Fruit fly (Drosophila melanogaster): ENCODE measurements around the gene Amt.

The Amt gene

DNA sequence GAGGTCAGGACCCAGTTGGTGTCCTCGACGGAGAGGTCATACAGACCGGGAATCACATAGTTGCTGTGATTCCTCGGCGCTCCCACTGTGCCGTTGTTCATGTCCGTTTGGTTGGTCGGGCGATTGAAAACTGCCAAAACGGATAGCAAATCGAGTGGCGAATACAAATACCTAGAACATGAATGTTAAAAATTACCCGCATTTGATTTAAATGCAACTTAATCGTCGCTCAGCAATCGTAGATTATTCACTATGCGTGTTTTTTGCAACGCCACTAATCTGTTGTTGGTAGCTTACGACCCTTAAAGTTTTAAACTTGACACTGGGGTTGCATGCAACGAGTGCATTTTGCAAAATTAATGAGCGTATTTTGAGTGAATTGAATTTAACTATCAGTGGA, at the start of gene Amt:
Amt (minus strand) TSS at position 101 of the 400 bp plus-strand sequence.
- TF ChIP-seq CG8478 (optimal IDR thresholded peaks at IDR 0.05): no peak
- no peak for TF ChIP-seq CTCF (optimal IDR thresholded peaks at IDR 0.05)

DNA sequence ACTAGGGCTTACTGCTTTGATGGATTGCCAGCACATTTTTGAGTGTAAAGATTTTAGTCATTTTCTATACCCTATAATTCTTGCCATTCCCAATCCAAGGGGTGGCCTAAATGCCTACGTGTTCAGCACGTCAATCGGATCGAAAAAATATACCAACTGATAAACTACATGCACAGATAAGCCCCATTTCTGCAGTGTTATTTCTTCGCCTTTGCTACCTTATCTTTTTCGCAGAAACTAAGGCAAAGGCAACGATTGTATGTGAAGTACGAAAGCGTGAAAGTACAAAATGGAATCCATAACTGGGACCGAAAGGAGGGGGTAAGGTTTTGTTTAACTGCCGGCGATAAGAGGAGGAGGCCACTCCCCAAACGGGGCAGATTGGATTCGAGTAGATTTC, 49.0 kb upstream of the Amt start:
- no peak for TF ChIP-seq CG8478 (optimal IDR thresholded peaks at IDR 0.05)

DNA sequence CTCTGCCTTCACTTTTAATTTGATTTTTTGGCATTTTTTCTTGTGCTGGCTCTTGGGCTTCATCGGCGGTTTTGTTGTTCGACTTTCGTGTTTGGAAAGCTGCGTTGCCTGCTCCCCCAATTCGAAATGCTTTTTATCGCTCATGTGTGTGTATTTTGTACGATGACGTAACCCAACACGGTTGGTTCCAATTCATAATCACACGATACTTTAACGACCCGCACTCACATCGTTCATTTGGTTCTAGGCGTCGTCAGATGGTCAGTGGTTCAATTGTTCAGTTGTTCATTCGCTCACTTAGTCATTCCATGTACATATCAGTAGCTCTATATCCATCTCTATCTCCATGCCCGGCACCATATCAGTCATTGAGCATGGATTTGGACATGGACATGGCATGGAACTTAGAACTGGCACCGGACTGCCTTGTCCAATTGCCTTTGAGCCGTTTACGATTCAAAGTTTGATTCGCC, 45.0 kb upstream of the Amt start:
- no peak for TF ChIP-seq CG8478 (optimal IDR thresholded peaks at IDR 0.05)
- TF ChIP-seq CTCF (optimal IDR thresholded peaks at IDR 0.05): no peak

DNA sequence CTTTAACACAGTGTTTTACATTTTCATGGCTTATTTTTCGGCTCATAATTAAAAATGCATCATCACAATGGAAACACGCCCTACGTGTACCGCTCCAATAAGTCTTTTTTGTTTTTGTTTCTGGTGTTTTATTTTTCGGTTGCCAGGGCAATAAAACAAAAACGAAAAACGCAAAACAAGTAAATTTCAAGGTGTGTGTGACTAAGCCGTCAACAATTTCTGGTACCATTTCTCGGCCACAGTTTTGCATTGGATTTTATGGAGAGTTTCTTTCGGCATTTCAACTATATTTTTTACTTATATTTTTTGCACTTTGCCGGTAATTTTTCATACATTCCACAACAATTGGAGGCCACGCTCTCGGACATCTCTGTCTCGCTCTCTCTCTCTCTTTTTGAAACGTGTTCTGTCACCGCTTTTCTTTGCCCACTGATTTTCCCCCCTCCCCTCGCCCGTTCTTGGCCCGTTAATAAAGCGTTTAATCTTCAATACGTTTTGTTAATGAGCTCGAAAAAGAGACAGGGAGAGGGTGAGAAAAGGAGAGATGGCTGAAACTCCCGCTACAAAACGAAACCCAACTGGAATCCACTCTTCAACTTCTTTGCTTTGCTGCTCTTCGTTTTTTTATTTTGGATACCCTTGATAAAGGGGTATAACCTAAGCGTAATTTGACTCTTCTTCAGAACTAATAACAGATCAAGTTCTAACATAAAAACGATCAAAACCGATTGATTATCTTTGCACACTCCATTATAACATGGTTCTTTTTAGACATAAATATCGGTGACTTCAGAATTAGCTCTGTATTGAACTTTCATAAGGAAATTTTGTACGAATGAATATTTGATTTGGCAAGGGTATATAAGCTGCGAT, 44.3 kb upstream of the Amt start:
- TF ChIP-seq CTCF (optimal IDR thresholded peaks at IDR 0.05): no peak
- TF ChIP-seq CG8478 (optimal IDR thresholded peaks at IDR 0.05): no peak

DNA sequence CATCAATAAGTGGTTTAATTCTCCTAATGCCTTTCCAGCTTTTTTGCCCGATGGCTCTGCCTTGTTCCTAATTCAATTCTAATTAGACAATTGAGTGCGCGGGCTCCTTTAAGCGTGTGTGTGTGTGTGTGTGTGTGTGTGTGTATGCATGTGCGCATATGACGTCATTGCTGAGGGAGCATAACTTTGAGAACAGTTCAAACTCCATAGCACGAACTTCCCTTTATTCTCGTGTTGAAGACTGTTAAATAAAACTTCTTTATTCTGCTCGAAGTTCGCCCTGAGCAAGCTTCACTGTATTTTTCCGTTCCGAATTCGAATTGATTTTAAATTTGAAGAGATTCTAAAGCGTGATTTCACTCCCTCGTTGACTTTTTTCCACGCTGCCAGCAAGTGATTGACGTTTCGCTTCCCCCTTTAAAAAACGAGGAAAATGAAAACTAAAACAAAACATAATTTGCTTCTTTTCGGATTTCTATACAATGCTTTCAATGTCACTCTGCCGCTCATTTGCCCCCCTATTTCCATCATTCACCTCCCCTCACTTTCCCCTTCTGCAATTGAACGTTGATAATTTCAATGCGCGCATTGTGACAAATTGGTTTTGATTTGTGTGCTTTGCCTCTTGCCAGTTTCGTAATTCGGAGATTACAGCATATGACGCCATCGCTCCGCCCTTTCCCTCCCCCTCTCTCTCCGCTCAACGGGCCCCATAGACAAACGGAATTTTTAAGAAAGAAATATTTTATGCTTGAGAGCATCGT, 43.5 kb upstream of the Amt start:
- TF ChIP-seq CTCF (optimal IDR thresholded peaks at IDR 0.05) (no peak), CG8478 (optimal IDR thresholded peaks at IDR 0.05) (no peak)

DNA sequence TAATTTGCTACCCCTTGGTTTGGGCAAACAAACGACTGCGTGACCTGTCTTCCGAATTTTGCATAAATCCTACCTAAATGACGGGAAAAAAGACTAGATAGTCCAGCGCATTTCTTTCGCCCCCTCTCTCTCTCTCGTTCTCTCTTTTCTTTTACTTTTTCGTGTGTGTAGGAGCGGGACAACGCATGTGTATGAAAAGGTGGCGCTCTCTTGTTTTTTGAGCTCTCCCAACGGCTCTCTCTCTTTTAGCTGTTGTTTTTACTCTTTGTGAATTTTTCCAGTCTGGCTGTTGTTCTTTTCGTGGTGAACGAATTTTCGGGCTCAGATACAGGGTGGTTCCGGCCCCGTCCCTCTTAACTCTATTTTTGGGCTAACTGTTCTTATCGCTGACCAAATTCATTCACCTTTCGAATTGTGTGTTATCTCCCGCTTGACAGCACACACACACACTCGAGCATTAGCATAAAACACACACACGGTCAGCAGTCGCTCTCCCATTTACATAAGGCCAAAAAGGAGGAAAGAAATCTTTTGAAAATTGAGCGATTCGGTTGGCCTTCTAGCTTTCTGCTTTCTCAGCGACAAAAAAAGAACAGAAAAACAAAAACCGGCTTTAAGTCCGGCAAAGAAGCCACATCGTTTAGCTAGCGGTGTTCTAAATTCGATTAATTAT, 42.8 kb upstream of the Amt start:
- no peak for TF ChIP-seq CTCF (optimal IDR thresholded peaks at IDR 0.05)
- no peak for TF ChIP-seq CG8478 (optimal IDR thresholded peaks at IDR 0.05)

DNA sequence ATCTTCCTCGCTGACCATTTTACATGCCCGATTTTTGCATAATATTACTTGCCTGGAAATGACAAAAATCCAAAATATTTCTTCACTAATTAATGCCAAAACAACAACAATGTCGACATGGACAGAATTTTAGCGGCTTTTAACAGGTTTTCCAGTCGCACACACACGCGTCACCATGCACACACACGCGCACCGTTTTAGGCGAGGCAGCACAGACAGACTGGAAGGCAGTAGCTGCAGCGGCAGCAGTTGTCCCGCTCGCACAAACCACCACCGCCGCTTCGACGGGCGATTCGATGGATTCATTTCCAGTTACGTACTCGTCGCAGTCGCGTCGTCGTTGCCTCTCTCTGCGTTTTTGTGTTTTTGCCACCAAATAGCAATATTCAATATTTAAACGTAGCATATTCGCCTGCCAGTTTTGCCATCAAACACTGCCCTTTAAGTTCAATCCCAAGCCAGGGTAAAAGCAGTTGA, 41.7 kb upstream of the Amt start, which contains the start of gene CG45218:
CG45218 (minus strand) TSS at position 158 of the 477 bp plus-strand sequence.
- TF ChIP-seq CG8478 (optimal IDR thresholded peaks at IDR 0.05): no peak
- no peak for TF ChIP-seq CTCF (optimal IDR thresholded peaks at IDR 0.05)

DNA sequence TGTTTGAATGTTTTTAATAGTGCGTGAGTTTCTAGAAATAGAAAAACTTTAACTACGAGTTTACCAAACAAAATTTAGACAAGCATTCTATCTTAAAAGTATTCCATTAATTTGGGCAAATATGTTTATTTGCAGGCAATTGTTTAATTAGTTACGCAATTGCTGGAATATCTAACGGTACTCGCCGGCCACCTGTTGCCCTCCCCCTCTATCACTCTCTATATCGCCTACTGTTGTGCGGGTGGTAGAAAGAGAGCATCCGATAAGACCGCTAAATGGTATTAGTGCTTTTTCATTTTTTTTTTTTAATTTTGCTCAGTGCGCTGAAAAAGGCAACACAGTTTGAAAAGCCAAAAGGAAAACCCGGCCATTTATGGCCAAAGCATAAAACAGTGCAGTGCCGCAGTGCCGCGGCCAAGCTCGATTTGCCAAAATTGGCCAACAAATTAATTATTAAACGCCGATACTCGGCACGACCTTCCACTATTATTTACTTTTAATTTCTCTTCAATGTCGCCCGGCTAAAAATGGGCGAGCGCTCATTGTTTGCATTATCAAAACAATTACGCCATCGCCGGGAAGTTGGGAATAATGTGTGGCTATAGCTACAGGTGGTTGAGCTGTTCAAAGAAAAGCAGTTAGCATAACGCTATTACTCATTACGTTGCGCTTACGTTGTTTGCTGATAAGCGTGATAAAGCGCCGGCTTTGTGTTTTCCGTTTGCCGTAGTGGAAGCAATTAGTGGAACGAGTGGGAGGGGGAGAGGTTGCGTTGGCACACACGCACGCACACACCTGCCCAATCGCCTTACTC, 41.1 kb upstream of the Amt start:
- no peak for TF ChIP-seq CG8478 (optimal IDR thresholded peaks at IDR 0.05)
- no peak for TF ChIP-seq CTCF (optimal IDR thresholded peaks at IDR 0.05)

DNA sequence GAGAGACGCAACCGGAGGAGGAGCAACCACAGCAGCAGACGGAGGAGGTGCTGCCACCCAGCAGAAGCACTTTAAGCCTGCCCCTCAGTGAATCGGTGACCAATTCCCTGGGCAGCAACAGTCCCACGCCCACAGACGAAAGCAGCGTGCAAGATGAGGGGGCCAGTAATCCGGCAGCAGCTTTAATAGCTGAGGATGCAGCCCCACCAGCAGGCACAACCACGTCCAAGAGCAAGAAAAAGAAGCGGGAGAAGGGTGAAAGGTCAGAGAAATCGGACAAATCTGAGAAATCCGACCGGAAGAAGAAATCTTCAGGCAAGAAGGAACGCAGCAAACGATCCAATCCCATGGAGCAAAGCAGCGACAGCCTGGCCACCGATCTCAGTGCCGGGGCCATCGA, 39.9 kb upstream of the Amt start:
- no peak for TF ChIP-seq CTCF (optimal IDR thresholded peaks at IDR 0.05)
- TF ChIP-seq CG8478 (optimal IDR thresholded peaks at IDR 0.05): no peak

DNA sequence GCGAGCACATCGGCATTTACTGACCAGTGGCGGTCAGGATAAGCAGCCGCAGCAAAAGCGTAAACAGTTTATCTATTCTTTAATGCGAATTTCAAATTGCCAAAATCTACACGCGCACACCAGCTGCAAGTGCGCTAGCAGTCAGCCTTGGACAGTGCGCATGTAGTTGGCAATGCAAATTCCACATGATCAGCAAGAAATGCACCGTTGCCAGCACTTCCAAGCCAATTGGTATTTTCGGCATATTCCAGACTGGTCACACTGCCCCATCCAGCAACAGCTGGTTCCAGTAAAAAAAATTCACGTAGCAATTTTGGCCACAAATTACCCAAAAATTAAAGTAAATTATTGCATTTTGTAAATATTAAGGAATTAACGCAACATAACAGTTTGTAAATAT, 38.8 kb upstream of the Amt start:
- peak; percentile 51 to 64 for TF ChIP-seq CTCF (optimal IDR thresholded peaks at IDR 0.05)
- no peak for TF ChIP-seq CG8478 (optimal IDR thresholded peaks at IDR 0.05)

DNA sequence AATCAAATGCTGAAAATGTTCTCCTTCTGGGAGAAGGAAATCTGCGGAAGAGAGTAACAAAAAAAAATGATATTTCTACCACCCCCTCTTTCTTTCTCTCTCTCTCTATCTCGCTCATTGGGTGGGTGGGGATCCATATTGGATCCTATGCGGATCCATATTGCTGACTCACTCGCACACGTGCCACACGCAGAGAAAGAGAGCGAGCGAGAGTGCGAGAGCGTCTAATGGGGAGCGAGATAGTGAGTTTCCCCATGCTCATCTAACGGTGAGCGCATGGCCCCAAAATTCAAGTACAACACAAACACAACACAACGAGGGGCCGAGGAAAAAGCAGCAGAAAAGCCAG, 37.7 kb upstream of the Amt start:
- TF ChIP-seq CTCF (optimal IDR thresholded peaks at IDR 0.05): no peak
- no peak for TF ChIP-seq CG8478 (optimal IDR thresholded peaks at IDR 0.05)

DNA sequence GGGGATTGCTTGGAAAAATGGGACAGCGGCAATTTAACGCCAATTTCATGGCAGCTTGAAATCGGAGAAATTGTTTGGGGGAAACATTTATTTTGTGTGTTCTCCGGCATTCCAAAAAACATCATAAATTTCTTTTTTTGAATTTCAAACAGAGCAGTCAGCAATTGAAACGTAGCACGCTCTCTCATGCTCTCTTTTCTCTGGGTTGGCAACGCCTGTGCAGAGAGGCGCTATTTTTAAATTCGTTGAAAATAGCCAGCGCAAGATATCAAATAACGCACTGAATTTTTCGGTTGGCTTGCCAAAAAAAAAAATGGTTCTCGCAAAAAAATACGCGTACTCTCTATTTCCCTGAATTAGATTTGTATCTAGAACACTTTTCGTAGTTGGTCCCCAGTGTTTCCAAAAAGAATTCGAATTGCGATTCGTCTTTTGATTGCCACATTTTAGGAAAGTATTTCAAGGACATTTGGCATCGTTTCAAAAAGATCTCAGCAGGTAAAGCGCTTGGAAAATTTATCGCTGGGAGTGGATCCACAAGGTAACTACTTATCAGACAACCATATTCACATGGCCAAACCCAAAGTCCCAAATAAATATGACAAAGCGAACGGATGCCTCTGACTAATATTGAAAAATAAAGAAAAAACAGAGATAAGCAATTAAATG, 37.2 kb upstream of the Amt start:
- TF ChIP-seq CTCF (optimal IDR thresholded peaks at IDR 0.05): peak in 1 of 2 experiments; percentile 32
- no peak for TF ChIP-seq CG8478 (optimal IDR thresholded peaks at IDR 0.05)

DNA sequence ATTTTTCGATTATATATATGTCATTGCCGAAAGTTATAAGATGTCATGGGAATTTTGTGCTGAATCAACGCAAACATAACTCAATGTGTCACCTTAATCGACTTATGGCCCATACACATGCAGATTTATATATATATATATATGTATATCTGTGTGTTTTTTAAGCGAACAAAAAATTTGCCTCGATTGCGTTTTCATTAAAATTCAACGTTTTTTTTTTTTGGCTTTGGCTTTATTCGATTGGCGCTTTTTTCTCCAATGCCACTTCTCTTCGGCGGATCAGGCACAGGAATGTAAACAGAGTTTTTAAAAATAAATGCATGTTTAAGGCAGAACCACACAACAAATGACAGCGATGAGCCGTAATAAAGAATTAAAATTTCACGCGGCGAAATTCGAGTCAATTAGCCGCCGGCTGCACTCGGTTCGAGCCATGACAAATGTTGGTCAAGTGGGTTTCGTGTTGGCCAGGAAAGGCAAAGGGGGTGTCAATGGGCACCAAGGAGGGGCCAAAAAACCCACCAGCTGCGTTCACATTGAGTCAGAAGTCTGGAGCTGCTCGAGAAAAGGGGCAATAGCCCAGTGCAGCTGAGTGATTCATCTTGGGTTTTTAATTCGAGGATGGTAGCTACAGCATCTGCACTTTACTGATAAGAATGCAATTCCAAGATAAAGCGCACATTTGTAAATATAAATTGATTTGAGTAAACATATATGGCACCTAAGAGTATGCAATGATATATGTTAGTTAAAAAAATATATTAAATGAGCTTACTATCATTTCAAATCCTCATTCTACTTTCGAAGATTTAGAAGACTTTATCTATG, 34.3 kb upstream of the Amt start:
- TF ChIP-seq CTCF (optimal IDR thresholded peaks at IDR 0.05) (no peak), CG8478 (optimal IDR thresholded peaks at IDR 0.05) (no peak)
